Fruit fly (Drosophila melanogaster): ENCODE data around the gene CG10301.

DNA sequence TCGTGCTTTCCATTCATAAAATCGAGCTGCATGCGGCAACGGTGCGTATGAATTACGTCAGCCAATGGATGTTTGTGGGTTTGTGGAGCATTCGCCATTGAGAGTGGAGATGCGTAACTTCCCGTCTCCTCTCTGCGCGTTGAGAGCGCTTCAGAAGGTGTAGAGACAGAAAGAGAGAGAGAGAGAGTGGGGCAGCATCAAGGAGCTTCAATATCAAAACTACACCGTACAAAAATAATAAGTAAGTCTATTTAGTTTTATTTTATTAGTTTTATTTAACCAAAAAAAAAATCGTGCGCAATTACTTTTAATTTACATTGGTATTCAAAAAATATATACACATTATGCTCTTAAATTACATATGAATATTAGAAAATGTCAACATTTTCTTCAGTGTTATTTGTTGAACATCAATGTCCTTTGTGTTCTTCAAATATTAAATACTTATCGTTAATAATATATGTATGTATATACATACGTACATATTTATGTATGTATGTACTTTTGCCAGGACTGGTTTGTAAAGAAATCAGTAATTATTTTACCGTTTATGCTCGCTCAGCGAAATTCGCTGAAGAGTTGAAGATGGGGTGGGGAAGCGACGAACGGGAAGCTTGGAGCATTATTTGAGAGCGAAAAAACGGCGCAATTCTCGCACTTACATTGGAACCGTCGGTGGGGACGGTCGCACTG is 12.9 kb downstream of the CG10301 start, which contains the start of gene CG10365:
- no peak for TF ChIP-seq usp (GFP tag; optimal IDR thresholded peaks at IDR 0.05)
- TF ChIP-seq EcR (GFP tag; optimal IDR thresholded peaks at IDR 0.05), result no peak
- no peak for TF ChIP-seq CG8478 (optimal IDR thresholded peaks at IDR 0.05)
